Fruit fly (Drosophila melanogaster) whole organism, embryonic: ENCODE measurements around the gene CG10663.

Experiments used
- CG16813 ChIP-seq: fragments of 200-800 bp; sonication (Bioruptor generic); IDR thresholded peaks from 3 replicates; pipeline ENCODE4 v1.3.6; 2022; ENCODE audit warnings: missing biosample characterization, missing genetic modification characterization; ENCODE audit not compliant: partially characterized antibody
- yki ChIP-seq: fragments of >200 bp; optimal IDR thresholded peaks from 3 replicates; lab custom pipeline; 2018

DNA sequence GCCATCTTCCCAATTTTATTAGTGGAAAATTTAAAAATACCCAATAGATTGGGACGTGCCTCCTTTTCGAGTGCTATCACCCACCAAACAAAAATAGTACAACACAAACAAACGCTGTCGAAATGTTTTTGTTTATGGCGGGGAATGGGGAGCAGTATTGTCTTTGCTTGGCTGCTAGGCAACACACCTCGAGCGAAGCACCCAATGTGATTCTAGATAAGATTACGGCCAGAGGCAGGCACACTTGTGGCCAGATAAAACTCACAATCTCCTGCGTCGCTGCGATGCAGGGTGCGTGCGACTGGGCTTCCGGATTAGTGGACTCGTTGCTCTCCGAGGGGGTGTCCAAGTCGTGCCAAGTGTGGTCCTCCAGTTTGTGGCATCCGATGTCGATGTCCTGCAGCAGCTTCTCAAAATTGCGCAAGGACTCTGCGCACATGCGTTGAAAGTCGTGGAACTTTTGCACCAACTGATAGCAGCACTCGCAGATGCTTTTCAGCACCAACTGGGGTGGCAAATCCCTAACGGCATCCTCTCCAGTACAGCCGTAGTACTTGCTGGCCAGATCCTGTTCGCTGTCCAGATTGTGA is 22.2 kb upstream of the CG10663 start:
- TF ChIP-seq yki (lab: Kevin White, UChicago) = no peak
- 0 out of 3 replicates have a peak, but pooled peaks have one; percentile 21 for TF ChIP-seq CG16813 (GFP tag; lab: Robert Waterston, UW)
